Fruit fly (Drosophila melanogaster) whole organism: ENCODE data around the gene CG9150.

Experiments
- CG8478 ChIP-seq: fragments of >200 bp; optimal IDR thresholded peaks from 2 replicates; lab custom pipeline; 2018; ENCODE audit warnings: inconsistent platforms
- Dll ChIP-seq: fragments of >200 bp; optimal IDR thresholded peaks from 2 replicates; lab custom pipeline; 2017
- EcR ChIP-seq, 2 experiments: fragments of >200 bp; optimal IDR thresholded peaks; 2 replicates each; lab custom pipeline; 2017; ENCODE audit warnings: missing biosample characterization in 2 of 2, missing genetic modification characterization in 2 of 2, missing genetic modification reagents in 2 of 2
- pan ChIP-seq: fragments of >200 bp; optimal IDR thresholded peaks from 2 replicates; lab custom pipeline; 2017
- psq ChIP-seq: fragments of >200 bp; optimal IDR thresholded peaks from 2 replicates; lab custom pipeline; 2017
- usp ChIP-seq: fragments of >200 bp; optimal IDR thresholded peaks from 2 replicates; lab custom pipeline; 2017; ENCODE audit warnings: missing biosample characterization, missing genetic modification characterization, mixed read lengths

CG9150 gene

dm6 chr2L:6068544-6069251 is at the start of gene CG9150, which contains the start of gene Pfdn1:
Gene CG9150 (minus strand): TSS chr2L:6068594.
Gene Pfdn1 (plus strand): TSS chr2L:6069079.
- TF ChIP-seq psq (lab: Kevin White, UChicago) (no peak), pan (lab: Kevin White, UChicago) (no peak), Dll (no peak), usp (no peak), CG8478 (lab: Kevin White, UChicago) (no peak), EcR (GFP tag; optimal IDR thresholded peaks at IDR 0.05; lab: Kevin White, UChicago) (no peak)

dm6 chr2L:6110781-6111180 is 42.4 kb upstream of the CG9150 start:
- TF ChIP-seq Dll, result no peak
- no peak for TF ChIP-seq EcR (GFP tag; optimal IDR thresholded peaks at IDR 0.05; lab: Kevin White, UChicago)
- no peak for TF ChIP-seq CG8478 (lab: Kevin White, UChicago)
- no peak for TF ChIP-seq usp

dm6 chr2L:6109313-6109847 is 41.0 kb upstream of the CG9150 start:
- no peak for TF ChIP-seq psq (lab: Kevin White, UChicago)
- no peak for TF ChIP-seq CG8478 (lab: Kevin White, UChicago)
- no peak for TF ChIP-seq EcR (GFP tag; optimal IDR thresholded peaks at IDR 0.05; lab: Kevin White, UChicago)
- TF ChIP-seq pan (lab: Kevin White, UChicago), result no peak
- TF ChIP-seq usp, result no peak
- TF ChIP-seq Dll, result no peak

dm6 chr2L:6100202-6100689 is 31.9 kb upstream of the CG9150 start, which contains the start of gene stai:
Gene stai (plus strand): TSS chr2L:6100377.
- TF ChIP-seq CG8478 (lab: Kevin White, UChicago) (no peak), usp (no peak), pan (lab: Kevin White, UChicago) (peak; percentile 10)

- TF ChIP-seq usp, result no peak
- no peak for TF ChIP-seq psq (lab: Kevin White, UChicago)
- no peak for TF ChIP-seq EcR (GFP tag; optimal IDR thresholded peaks at IDR 0.05; lab: Kevin White, UChicago)
- TF ChIP-seq CG8478 (lab: Kevin White, UChicago), result no peak
- no peak for TF ChIP-seq pan (lab: Kevin White, UChicago)
These were observed 30.9 kb upstream of the CG9150 start for dm6 chr2L:6099270-6099644.

- TF ChIP-seq pan (lab: Kevin White, UChicago), result no peak
- TF ChIP-seq CG8478 (lab: Kevin White, UChicago), result no peak
- TF ChIP-seq EcR (GFP tag; optimal IDR thresholded peaks at IDR 0.05; lab: Kevin White, UChicago), result no peak
- no peak for TF ChIP-seq usp
These were observed 30.3 kb upstream of the CG9150 start, which contains the start of gene CG9175 for dm6 chr2L:6098479-6099269. Gene CG9175 (minus strand): TSS chr2L:6098966.

dm6 chr2L:6092300-6092699 is 23.9 kb upstream of the CG9150 start:
- TF ChIP-seq CG8478 (lab: Kevin White, UChicago) (no peak), pan (lab: Kevin White, UChicago) (no peak), EcR (GFP tag; optimal IDR thresholded peaks at IDR 0.05; lab: Kevin White, UChicago) (no peak), usp (no peak), Dll (no peak), psq (lab: Kevin White, UChicago) (no peak)

- TF ChIP-seq CG8478 (lab: Kevin White, UChicago) (no peak), psq (lab: Kevin White, UChicago) (no peak), usp (no peak), pan (lab: Kevin White, UChicago) (no peak), Dll (no peak), EcR (GFP tag; optimal IDR thresholded peaks at IDR 0.05; lab: Kevin White, UChicago) (no peak)
These were observed 22.7 kb upstream of the CG9150 start, which contains the start of gene CG45075 for dm6 chr2L:6090786-6091716. Gene CG45075 (plus strand): TSS chr2L:6091412.

- TF ChIP-seq pan (lab: Kevin White, UChicago) (no peak), Dll (no peak), EcR (GFP tag; optimal IDR thresholded peaks at IDR 0.05; lab: Kevin White, UChicago) (no peak), psq (lab: Kevin White, UChicago) (no peak), usp (no peak), CG8478 (lab: Kevin White, UChicago) (no peak)
These were observed 22.0 kb upstream of the CG9150 start for dm6 chr2L:6090365-6090764.

dm6 chr2L:6089604-6090198 is 21.3 kb upstream of the CG9150 start:
- no peak for TF ChIP-seq CG8478 (lab: Kevin White, UChicago)
- TF ChIP-seq Dll, result no peak
- no peak for TF ChIP-seq EcR (GFP tag; optimal IDR thresholded peaks at IDR 0.05; lab: Kevin White, UChicago)
- TF ChIP-seq pan (lab: Kevin White, UChicago), result no peak
- TF ChIP-seq usp, result no peak
- no peak for TF ChIP-seq psq (lab: Kevin White, UChicago)
